Worm (Caenorhabditis elegans) whole organism, L4/young adult: ENCODE results near the gene lgc-7.

ENCODE experiments used
- W03F9.2 ChIP-seq: fragments of 150-350 bp; optimal IDR thresholded peaks from 2 replicates; lab custom pipeline; 2014; ENCODE audit warnings: missing biosample characterization, missing genetic modification characterization
- dao-5 ChIP-seq: sonication (generic microtip); optimal IDR thresholded peaks from 2 replicates; lab custom pipeline; 2016; ENCODE audit warnings: missing genotype, missing genetic modification characterization, moderate library complexity, missing compliant biosample characterization
- him-1 ChIP-seq: sonication (generic microtip); optimal IDR thresholded peaks from 2 replicates; lab custom pipeline; 2016; ENCODE audit warnings: missing genotype, missing genetic modification reagents, missing genetic modification characterization, missing compliant biosample characterization

Gene lgc-7

ce11 chrIV:14709286-14709685 lies at the start of gene lgc-7:
lgc-7 (plus strand) TSS chrIV:14709586.
- TF ChIP-seq dao-5 (tag; lab: Kevin White, UChicago) = no peak
- no peak for TF ChIP-seq him-1 (tag; lab: Kevin White, UChicago)
- no peak for TF ChIP-seq W03F9.2 (tag; lab: Kevin White, UChicago)

ce11 chrIV:14661370-14661769 lies 48.0 kb upstream of the lgc-7 start:
- TF ChIP-seq him-1 (tag; lab: Kevin White, UChicago) (no peak), dao-5 (tag; lab: Kevin White, UChicago) (no peak), W03F9.2 (tag; lab: Kevin White, UChicago) (no peak)

- TF ChIP-seq dao-5 (tag; lab: Kevin White, UChicago) = no peak
- TF ChIP-seq W03F9.2 (tag; lab: Kevin White, UChicago) = no peak
- no peak for TF ChIP-seq him-1 (tag; lab: Kevin White, UChicago)
Measured at ce11 chrIV:14675789-14676188, 33.6 kb upstream of the lgc-7 start.

- TF ChIP-seq dao-5 (tag; lab: Kevin White, UChicago) (no peak), W03F9.2 (tag; lab: Kevin White, UChicago) (no peak), him-1 (tag; lab: Kevin White, UChicago) (no peak)
Measured at ce11 chrIV:14677095-14677633, 32.2 kb upstream of the lgc-7 start, which contains the start of gene Y57G11C.31. Y57G11C.31 (plus strand) TSS chrIV:14677370.

ce11 chrIV:14679060-14679459 lies 30.3 kb upstream of the lgc-7 start:
- TF ChIP-seq dao-5 (tag; lab: Kevin White, UChicago) (no peak), W03F9.2 (tag; lab: Kevin White, UChicago) (no peak), him-1 (tag; lab: Kevin White, UChicago) (no peak)

- no peak for TF ChIP-seq him-1 (tag; lab: Kevin White, UChicago)
- no peak for TF ChIP-seq W03F9.2 (tag; lab: Kevin White, UChicago)
Measured at ce11 chrIV:14687716-14688115, 21.7 kb upstream of the lgc-7 start.

- no peak for TF ChIP-seq dao-5 (tag; lab: Kevin White, UChicago)
- TF ChIP-seq him-1 (tag; lab: Kevin White, UChicago) = no peak
- TF ChIP-seq W03F9.2 (tag; lab: Kevin White, UChicago) = no peak
Measured at ce11 chrIV:14699840-14700239, 9.5 kb upstream of the lgc-7 start, which contains the start of gene haf-8. haf-8 (minus strand) TSS chrIV:14699940.

- no peak for TF ChIP-seq W03F9.2 (tag; lab: Kevin White, UChicago)
- no peak for TF ChIP-seq dao-5 (tag; lab: Kevin White, UChicago)
- TF ChIP-seq him-1 (tag; lab: Kevin White, UChicago) = no peak
Measured at ce11 chrIV:14704155-14704554, 5.2 kb upstream of the lgc-7 start, which contains the start of gene Y57G11C.40. Y57G11C.40 (minus strand) TSS chrIV:14704255.

ce11 chrIV:14704952-14705351 lies 4.4 kb upstream of the lgc-7 start:
- TF ChIP-seq W03F9.2 (tag; lab: Kevin White, UChicago) (no peak), dao-5 (tag; lab: Kevin White, UChicago) (no peak), him-1 (tag; lab: Kevin White, UChicago) (no peak)

ce11 chrIV:14706302-14706701 lies 3.1 kb upstream of the lgc-7 start, which contains the start of gene Y57G11C.41:
Y57G11C.41 (minus strand) TSS chrIV:14706402.
- no peak for TF ChIP-seq dao-5 (tag; lab: Kevin White, UChicago)
- no peak for TF ChIP-seq W03F9.2 (tag; lab: Kevin White, UChicago)
- TF ChIP-seq him-1 (tag; lab: Kevin White, UChicago) = no peak

- TF ChIP-seq him-1 (tag; lab: Kevin White, UChicago) (no peak), dao-5 (tag; lab: Kevin White, UChicago) (no peak), W03F9.2 (tag; lab: Kevin White, UChicago) (no peak)
Measured at ce11 chrIV:14715500-14715899, 6.1 kb downstream of the lgc-7 start, which contains the start of gene lgc-8. lgc-8 (plus strand) TSS chrIV:14715800.

ce11 chrIV:14728225-14728624 lies 18.8 kb downstream of the lgc-7 start, which contains the start of gene Y57G11C.42:
Y57G11C.42 (plus strand) TSS chrIV:14728525.
- TF ChIP-seq dao-5 (tag; lab: Kevin White, UChicago) (no peak), him-1 (tag; lab: Kevin White, UChicago) (no peak), W03F9.2 (tag; lab: Kevin White, UChicago) (no peak)

- TF ChIP-seq dao-5 (tag; lab: Kevin White, UChicago) (no peak), him-1 (tag; lab: Kevin White, UChicago) (no peak), W03F9.2 (tag; lab: Kevin White, UChicago) (no peak)
Measured at ce11 chrIV:14729272-14729671, 19.9 kb downstream of the lgc-7 start.

- TF ChIP-seq dao-5 (tag; lab: Kevin White, UChicago) (no peak), W03F9.2 (tag; lab: Kevin White, UChicago) (no peak), him-1 (tag; lab: Kevin White, UChicago) (no peak)
Measured at ce11 chrIV:14741926-14742325, 32.5 kb downstream of the lgc-7 start.
